Fruit fly (Drosophila melanogaster) S2 (cell line): Measurements from ENCODE around the gene CG14907.

Experiments used
- CG8478 ChIP-seq: fragments of >200 bp; optimal IDR thresholded peaks from 2 replicates; lab custom pipeline; 2018
- CTCF ChIP-seq, 2 experiments: fragments of >200 bp; optimal IDR thresholded peaks; 2 replicates each; lab custom pipeline; 2018

- no peak for TF ChIP-seq CG8478 (lab: Kevin White, UChicago)
- no peak for TF ChIP-seq CTCF (optimal IDR thresholded peaks at IDR 0.05; lab: Kevin White, UChicago)
Observed at dm6 chr3R:16652091-16652490, at the start of gene CG14907.
